Fruit fly (Drosophila melanogaster): ENCODE data around the gene CG7987.

DNA sequence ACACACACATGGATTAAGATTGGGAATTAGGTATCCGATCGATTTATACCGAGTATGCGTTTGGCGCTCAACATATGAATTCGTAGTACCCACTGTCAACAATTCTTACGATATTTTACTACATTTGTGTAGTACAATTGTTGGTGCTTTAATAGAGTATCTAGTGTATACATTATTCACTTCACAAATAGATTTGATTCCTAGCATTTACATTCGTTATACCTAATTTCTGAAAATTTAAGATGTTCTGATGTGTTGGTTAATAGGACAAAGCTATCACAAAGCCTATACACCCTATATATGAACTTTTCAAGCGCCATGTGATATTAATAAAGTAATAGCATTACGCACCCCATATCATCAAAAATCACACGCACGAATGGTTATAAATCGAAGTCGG lies 49.0 kb upstream of the CG7987 start:
- no peak for TF ChIP-seq cic (GFP tag; optimal IDR thresholded peaks at IDR 0.05)
- no peak for TF ChIP-seq Clk (GFP tag; optimal IDR thresholded peaks at IDR 0.05)
- TF ChIP-seq bab1 (GFP tag; optimal IDR thresholded peaks at IDR 0.05), result no peak
- no peak for TF ChIP-seq CG1620 (GFP tag; optimal IDR thresholded peaks at IDR 0.05)
- no peak for TF ChIP-seq CG12768 (GFP tag; optimal IDR thresholded peaks at IDR 0.05)
- no peak for TF ChIP-seq CG33017 (tag; optimal IDR thresholded peaks at IDR 0.05)
- no peak for TF ChIP-seq CG7101 (tag; optimal IDR thresholded peaks at IDR 0.05)
- TF ChIP-seq toe (GFP tag; optimal IDR thresholded peaks at IDR 0.05), result no peak
- no peak for TF ChIP-seq ovo (GFP tag; optimal IDR thresholded peaks at IDR 0.05)
- no peak for TF ChIP-seq CG11617 (GFP tag; optimal IDR thresholded peaks at IDR 0.05)
